Fruit fly (Drosophila melanogaster) whole organism, embryonic: ENCODE measurements around the gene IntS4.

Experiments
- Abd-B ChIP-seq: fragments of 200-800 bp; sonication (Bioruptor generic); optimal IDR thresholded peaks from 2 replicates; lab custom pipeline; 2018; ENCODE audit warnings: missing biosample characterization, mild to moderate bottlenecking, missing genetic modification characterization, moderate library complexity
- Atf-2 ChIP-seq: fragments of 200-800 bp; sonication (Bioruptor generic); optimal IDR thresholded peaks from 2 replicates; lab custom pipeline; 2016; ENCODE audit warnings: missing biosample characterization, missing genetic modification characterization
- Atf3 ChIP-seq: fragments of 200-800 bp; sonication (Bioruptor generic); optimal IDR thresholded peaks from 3 replicates; lab custom pipeline; 2016; ENCODE audit warnings: missing biosample characterization, missing genetic modification characterization
- Bdp1 ChIP-seq: fragments of 200-800 bp; sonication (Bioruptor generic); optimal IDR thresholded peaks from 3 replicates; lab custom pipeline; 2016; ENCODE audit warnings: missing biosample characterization, missing genetic modification characterization
- CG10209 ChIP-seq: fragments of 200-800 bp; sonication (Bioruptor generic); optimal IDR thresholded peaks from 3 replicates; lab custom pipeline; 2017; ENCODE audit warnings: missing biosample characterization, mild to moderate bottlenecking, missing genetic modification characterization, missing genetic modification reagents
- CG10267 ChIP-seq: fragments of 200-800 bp; sonication (Bioruptor generic); optimal IDR thresholded peaks from 2 replicates; lab custom pipeline; 2018; ENCODE audit warnings: missing biosample characterization, mild to moderate bottlenecking, missing genetic modification characterization, moderate library complexity
- CG10321 ChIP-seq: fragments of 200-800 bp; sonication (Bioruptor generic); IDR thresholded peaks from 2 replicates; pipeline ENCODE4 v1.3.6; 2022; ENCODE audit warnings: missing biosample characterization, missing genetic modification characterization
- CG10543 ChIP-seq: fragments of 200-800 bp; sonication (Bioruptor generic); optimal IDR thresholded peaks from 3 replicates; lab custom pipeline; 2017; ENCODE audit warnings: missing biosample characterization, mild to moderate bottlenecking, missing genetic modification characterization, moderate library complexity
- CG12219 ChIP-seq: fragments of 200-800 bp; sonication (Bioruptor generic); optimal IDR thresholded peaks from 3 replicates; lab custom pipeline; 2018; ENCODE audit warnings: missing biosample characterization, mild to moderate bottlenecking, missing genetic modification characterization
- CG17328 ChIP-seq: fragments of 200-800 bp; sonication (Bioruptor generic); IDR thresholded peaks from 2 replicates; pipeline ENCODE4 v1.3.6; 2022; ENCODE audit warnings: missing biosample characterization, missing genetic modification characterization
- CG18476 ChIP-seq: fragments of 200-800 bp; sonication (Bioruptor generic); optimal IDR thresholded peaks from 2 replicates; lab custom pipeline; 2016; ENCODE audit warnings: missing biosample characterization, mild to moderate bottlenecking, missing genetic modification characterization
- CG18599 ChIP-seq: fragments of 200-800 bp; sonication (Bioruptor generic); optimal IDR thresholded peaks from 3 replicates; lab custom pipeline; 2017; ENCODE audit warnings: missing biosample characterization, missing genetic modification characterization, mild to moderate bottlenecking, moderate library complexity, missing genetic modification reagents
- CG18764 ChIP-seq: fragments of 200-800 bp; sonication (Bioruptor generic); optimal IDR thresholded peaks from 3 replicates; lab custom pipeline; 2016; ENCODE audit warnings: missing biosample characterization, missing genetic modification characterization
- CG30020 ChIP-seq: fragments of 200-800 bp; optimal IDR thresholded peaks from 2 replicates; lab custom pipeline; 2019; ENCODE audit warnings: missing biosample characterization, mild to moderate bottlenecking, missing genetic modification characterization, moderate library complexity
- CG31365 ChIP-seq: fragments of 200-800 bp; sonication (Bioruptor generic); optimal IDR thresholded peaks from 2 replicates; lab custom pipeline; 2018; ENCODE audit warnings: missing biosample characterization, mild to moderate bottlenecking, missing genetic modification characterization
- CG34224 ChIP-seq: fragments of 200-800 bp; sonication (Bioruptor generic); IDR thresholded peaks from 3 replicates; pipeline ENCODE4 v1.3.6; 2022; ENCODE audit warnings: missing biosample characterization, missing genetic modification characterization; ENCODE audit not compliant: partially characterized antibody
- CG4424 ChIP-seq: fragments of 200-800 bp; sonication (Bioruptor generic); optimal IDR thresholded peaks from 3 replicates; lab custom pipeline; 2016; ENCODE audit warnings: missing biosample characterization, missing genetic modification characterization
- CG4854 ChIP-seq: fragments of 200-800 bp; sonication (Bioruptor generic); optimal IDR thresholded peaks from 2 replicates; lab custom pipeline; 2016; ENCODE audit warnings: missing biosample characterization, missing genetic modification characterization, inconsistent platforms
- CG7745 ChIP-seq: fragments of 200-800 bp; sonication (Bioruptor generic); optimal IDR thresholded peaks from 2 replicates; lab custom pipeline; 2018; ENCODE audit warnings: missing biosample characterization, mild to moderate bottlenecking, missing genetic modification characterization, moderate library complexity
- CHES-1-like ChIP-seq: fragments of 200-800 bp; sonication (Bioruptor generic); optimal IDR thresholded peaks from 2 replicates; lab custom pipeline; 2016; ENCODE audit warnings: missing biosample characterization, missing genetic modification characterization
- Eip74EF ChIP-seq, 2 experiments: fragments of 200-800 bp in 1 of 2; fragments of >200 bp in 1 of 2; sonication (Bioruptor generic) in 1 of 2; optimal IDR thresholded peaks; 2 replicates each; lab custom pipeline; 2017 to 2019; ENCODE audit warnings: missing biosample characterization in 2 of 2, missing genetic modification characterization in 2 of 2, mild to moderate bottlenecking in 1 of 2, moderate library complexity in 1 of 2
- HLH4C ChIP-seq: fragments of 200-800 bp; sonication (Bioruptor generic); IDR thresholded peaks from 3 replicates; pipeline ENCODE4 v1.3.6; 2022; ENCODE audit warnings: missing biosample characterization, missing genetic modification characterization; ENCODE audit not compliant: partially characterized antibody
- Hr3 ChIP-seq: fragments of 200-800 bp; sonication (Bioruptor generic); optimal IDR thresholded peaks from 3 replicates; lab custom pipeline; 2016; ENCODE audit warnings: missing biosample characterization, missing genetic modification characterization
- Hr39 ChIP-seq: fragments of >200 bp; optimal IDR thresholded peaks from 2 replicates; lab custom pipeline; 2017
- Max ChIP-seq: fragments of 200-800 bp; sonication (Bioruptor generic); optimal IDR thresholded peaks from 2 replicates; lab custom pipeline; 2016; ENCODE audit warnings: missing biosample characterization, mild to moderate bottlenecking, missing genetic modification characterization
- Taf1 ChIP-seq: fragments of 200-800 bp; sonication (Bioruptor generic); IDR thresholded peaks from 2 replicates; pipeline ENCODE4 v1.3.6; 2022; ENCODE audit warnings: missing biosample characterization, missing genetic modification characterization
- Tbp ChIP-seq: fragments of >200 bp; optimal IDR thresholded peaks from 2 replicates; lab custom pipeline; 2018; ENCODE audit warnings: missing biosample characterization, missing genetic modification characterization
- Vsx1 ChIP-seq: fragments of 200-800 bp; sonication (Bioruptor generic); optimal IDR thresholded peaks from 2 replicates; lab custom pipeline; 2017; ENCODE audit warnings: missing biosample characterization, mild to moderate bottlenecking, missing genetic modification characterization, missing genetic modification reagents
- ab ChIP-seq: fragments of 200-800 bp; sonication (Bioruptor generic); optimal IDR thresholded peaks from 2 replicates; lab custom pipeline; 2016; ENCODE audit warnings: missing biosample characterization, missing genetic modification characterization
- aop ChIP-seq: fragments of 200-800 bp; sonication (Bioruptor generic); IDR thresholded peaks from 2 replicates; pipeline ENCODE4 v1.3.6; 2022; ENCODE audit warnings: missing biosample characterization, missing genetic modification characterization
- ap ChIP-seq: fragments of 200-800 bp; sonication (Bioruptor generic); IDR thresholded peaks from 2 replicates; pipeline ENCODE4 v1.3.6; 2022; ENCODE audit warnings: missing biosample characterization, missing genetic modification characterization
- cas ChIP-seq: fragments of 200-800 bp; sonication (Bioruptor generic); IDR thresholded peaks from 2 replicates; pipeline ENCODE4 v1.3.6; 2022; ENCODE audit warnings: missing biosample characterization, missing genetic modification characterization
- cato ChIP-seq: fragments of 200-800 bp; sonication (Bioruptor generic); optimal IDR thresholded peaks from 2 replicates; lab custom pipeline; 2016; ENCODE audit warnings: missing biosample characterization, missing genetic modification characterization, borderline replicate concordance
- crc ChIP-seq: fragments of 200-800 bp; sonication (Bioruptor generic); optimal IDR thresholded peaks from 2 replicates; lab custom pipeline; 2016; ENCODE audit warnings: missing biosample characterization, missing genetic modification characterization
- da ChIP-seq: fragments of 200-800 bp; sonication (Bioruptor generic); optimal IDR thresholded peaks from 2 replicates; lab custom pipeline; 2016; ENCODE audit warnings: missing biosample characterization, missing genetic modification characterization
- eve ChIP-seq, 2 experiments: fragments of >200 bp; optimal IDR thresholded peaks; 2 replicates each; lab custom pipeline; 2017; ENCODE audit warnings: missing biosample characterization in 2 of 2, missing genetic modification characterization in 2 of 2
- fd102C ChIP-seq: fragments of 200-800 bp; sonication (Bioruptor generic); optimal IDR thresholded peaks from 2 replicates; lab custom pipeline; 2018; ENCODE audit warnings: missing biosample characterization, mild to moderate bottlenecking, missing genetic modification characterization, moderate library complexity
- gcm ChIP-seq: fragments of 200-800 bp; sonication (Bioruptor generic); optimal IDR thresholded peaks from 2 replicates; lab custom pipeline; 2019; ENCODE audit warnings: missing biosample characterization, mild to moderate bottlenecking, missing genetic modification characterization, moderate library complexity
- grn ChIP-seq: fragments of 200-800 bp; sonication (Bioruptor generic); optimal IDR thresholded peaks from 3 replicates; lab custom pipeline; 2017; ENCODE audit warnings: missing biosample characterization, missing genetic modification characterization
- hth ChIP-seq: fragments of >200 bp; optimal IDR thresholded peaks from 2 replicates; lab custom pipeline; 2017; ENCODE audit warnings: inconsistent platforms
- mirr ChIP-seq: fragments of 200-800 bp; sonication (Bioruptor generic); optimal IDR thresholded peaks from 3 replicates; lab custom pipeline; 2018; ENCODE audit warnings: missing biosample characterization, mild to moderate bottlenecking, missing genetic modification characterization
- org-1 ChIP-seq: fragments of 200-800 bp; sonication (Bioruptor generic); optimal IDR thresholded peaks from 2 replicates; lab custom pipeline; 2017; ENCODE audit warnings: missing biosample characterization, missing genetic modification characterization
- pfk ChIP-seq: fragments of 200-800 bp; sonication (Bioruptor generic); optimal IDR thresholded peaks from 2 replicates; lab custom pipeline; 2018; ENCODE audit warnings: missing biosample characterization, mild to moderate bottlenecking, missing genetic modification characterization, moderate library complexity
- pros ChIP-seq: fragments of 200-800 bp; sonication (Bioruptor generic); optimal IDR thresholded peaks from 3 replicates; lab custom pipeline; 2019; ENCODE audit warnings: missing biosample characterization, mild to moderate bottlenecking, missing genetic modification characterization, moderate library complexity
- psq ChIP-seq: fragments of 200-800 bp; sonication (Bioruptor generic); optimal IDR thresholded peaks from 2 replicates; lab custom pipeline; 2017; ENCODE audit warnings: missing biosample characterization, missing genetic modification characterization
- ranshi ChIP-seq: fragments of 200-800 bp; sonication (Bioruptor generic); IDR thresholded peaks from 2 replicates; pipeline ENCODE4 v1.3.6; 2022; ENCODE audit warnings: missing biosample characterization, missing genetic modification characterization
- rib ChIP-seq: fragments of 200-800 bp; sonication (Bioruptor generic); IDR thresholded peaks from 2 replicates; pipeline ENCODE4 v1.3.6; 2022; ENCODE audit warnings: missing biosample characterization, missing genetic modification characterization
- salm ChIP-seq: fragments of 200-800 bp; sonication (Bioruptor generic); optimal IDR thresholded peaks from 2 replicates; lab custom pipeline; 2018; ENCODE audit warnings: missing biosample characterization, mild to moderate bottlenecking, missing genetic modification characterization
- slp2 ChIP-seq: fragments of 200-800 bp; sonication (Bioruptor generic); optimal IDR thresholded peaks from 2 replicates; lab custom pipeline; 2016; ENCODE audit warnings: missing biosample characterization, missing genetic modification characterization
- stwl ChIP-seq: fragments of 200-800 bp; sonication (Bioruptor generic); optimal IDR thresholded peaks from 3 replicates; lab custom pipeline; 2018; ENCODE audit warnings: missing biosample characterization, mild to moderate bottlenecking, missing genetic modification characterization, moderate library complexity
- trem ChIP-seq: fragments of 200-800 bp; optimal IDR thresholded peaks from 3 replicates; lab custom pipeline; 2019; ENCODE audit warnings: missing biosample characterization, mild to moderate bottlenecking, missing genetic modification characterization, moderate library complexity
- trh ChIP-seq: fragments of 200-800 bp; sonication (Bioruptor generic); optimal IDR thresholded peaks from 2 replicates; lab custom pipeline; 2016; ENCODE audit warnings: missing biosample characterization, missing genetic modification characterization
- usp ChIP-seq: fragments of >200 bp; optimal IDR thresholded peaks from 2 replicates; lab custom pipeline; 2017; ENCODE audit warnings: missing biosample characterization, missing genetic modification characterization

The IntS4 gene

DNA sequence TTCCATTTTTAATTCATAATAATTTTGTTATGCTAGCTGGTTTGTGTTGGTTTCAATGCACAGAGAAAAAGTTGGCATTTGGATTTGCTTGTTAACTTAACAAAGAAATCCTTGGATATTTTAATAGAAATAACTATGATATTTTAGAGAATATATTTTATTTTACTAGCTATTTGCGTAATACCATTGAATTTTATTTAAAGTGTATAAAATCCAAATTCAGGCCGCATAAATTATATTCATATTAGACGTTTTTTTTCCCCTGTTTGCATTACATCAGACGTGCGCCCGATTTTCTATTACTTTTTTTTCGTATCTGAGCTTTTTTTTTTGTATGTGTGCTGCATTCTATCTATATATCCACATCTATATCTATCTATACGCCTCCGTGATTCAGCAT lies 23.8 kb downstream of the IntS4 start (continued):
- TF ChIP-seq fd102C (no peak), HLH4C (no peak), hth (no peak), Abd-B (GFP tag; lab: Kevin White, UChicago) (no peak), Max (no peak), CG10267 (tag; lab: Kevin White, UChicago) (no peak), CG31365 (tag; lab: Kevin White, UChicago) (no peak), CG4424 (GFP tag; lab: Kevin White, UChicago) (no peak), cato (GFP tag; lab: Kevin White, UChicago) (no peak), Vsx1 (no peak), cas (GFP tag; lab: Robert Waterston, UW) (no peak), da (GFP tag; lab: Kevin White, UChicago) (no peak), ranshi (GFP tag; lab: Robert Waterston, UW) (no peak), CG10543 (GFP tag; lab: Kevin White, UChicago) (no peak), org-1 (GFP tag; lab: Kevin White, UChicago) (no peak), grn (GFP tag; lab: Kevin White, UChicago) (no peak), CG12219 (GFP tag; lab: Kevin White, UChicago) (no peak), psq (GFP tag; lab: Kevin White, UChicago) (no peak), CG10321 (no peak), CG18599 (GFP tag; lab: Kevin White, UChicago) (no peak), salm (tag; lab: Kevin White, UChicago) (no peak), aop (GFP tag; lab: Robert Waterston, UW) (no peak), Atf-2 (GFP tag; lab: Kevin White, UChicago) (no peak), CG7745 (tag; lab: Kevin White, UChicago) (no peak), Hr39 (lab: Kevin White, UChicago) (no peak), CG17328 (GFP tag; lab: Robert Waterston, UW) (no peak; the same call in 1 of the 2 replicates), usp (no peak), Hr3 (GFP tag; lab: Kevin White, UChicago) (peak; percentile 5), trem (tag; lab: Kevin White, UChicago) (no peak), Taf1 (no peak), slp2 (GFP tag; lab: Kevin White, UChicago) (no peak), CG18764 (GFP tag; lab: Kevin White, UChicago) (no peak), stwl (tag; lab: Kevin White, UChicago) (no peak), CG10209 (GFP tag; lab: Kevin White, UChicago) (no peak), ab (GFP tag; lab: Kevin White, UChicago) (no peak), CG30020 (tag; lab: Kevin White, UChicago) (no peak), CG18476 (GFP tag; lab: Kevin White, UChicago) (no peak), pros (no peak), trh (GFP tag; lab: Kevin White, UChicago) (no peak), rib (no peak), ap (GFP tag; lab: Robert Waterston, UW) (no peak), crc (GFP tag; lab: Kevin White, UChicago) (no peak), Bdp1 (GFP tag; lab: Kevin White, UChicago) (no peak), eve (GFP tag; optimal IDR thresholded peaks at IDR 0.05; lab: Kevin White, UChicago) (no peak), pfk (GFP tag; lab: Kevin White, UChicago) (no peak), CHES-1-like (GFP tag; lab: Kevin White, UChicago) (no peak), Tbp (GFP tag; lab: Kevin White, UChicago) (no peak), CG4854 (GFP tag; lab: Kevin White, UChicago) (no peak), Eip74EF (GFP tag; optimal IDR thresholded peaks at IDR 0.05; lab: Kevin White, UChicago) (no peak), CG34224 (GFP tag; lab: Robert Waterston, UW) (no peak), mirr (no peak), Atf3 (no peak), gcm (GFP tag; lab: Kevin White, UChicago) (no peak)
